Worm (Caenorhabditis elegans) whole organism, young adult: ENCODE measurements around the gene dot-1.3.
A peak's percentile ranks its signal among the peaks of the same experiment; 100 is the strongest.

Experiments used
- B0035.1 ChIP-seq: sonication (generic microtip); optimal IDR thresholded peaks from 2 replicates; lab custom pipeline; 2016; ENCODE audit warnings: missing genetic modification characterization, mild to moderate bottlenecking, missing compliant biosample characterization, missing genotype, missing genetic modification reagents
- B0261.1 ChIP-seq: sonication (generic microtip); optimal IDR thresholded peaks from 2 replicates; lab custom pipeline; 2016; ENCODE audit warnings: mild to moderate bottlenecking, missing genetic modification characterization, moderate library complexity, missing compliant biosample characterization
- C06A6.2 ChIP-seq: fragments of 200-800 bp; sonication (Bioruptor generic); conservative IDR thresholded peaks from 2 replicates; pipeline ENCODE4 v1.3.6; 2022; ENCODE audit warnings: missing genetic modification characterization, missing compliant biosample characterization
- F10E7.11 ChIP-seq: sonication (generic microtip); optimal IDR thresholded peaks from 2 replicates; lab custom pipeline; 2017; ENCODE audit warnings: mild to moderate bottlenecking, missing genetic modification characterization, moderate library complexity, missing compliant biosample characterization
- F55B11.4 ChIP-seq: sonication (generic microtip); optimal IDR thresholded peaks from 2 replicates; lab custom pipeline; 2016; ENCODE audit warnings: missing compliant biosample characterization, missing genetic modification characterization, borderline replicate concordance; ENCODE audit not compliant: insufficient read depth
- K11D2.4 ChIP-seq: fragments of 200-800 bp; sonication (Bioruptor generic); IDR thresholded peaks from 2 replicates; pipeline ENCODE4 v1.3.6; 2022; ENCODE audit warnings: missing genetic modification reagents, missing genetic modification characterization, missing compliant biosample characterization
- Y95B8A.8 ChIP-seq: fragments of 200-800 bp; sonication (Bioruptor generic); IDR thresholded peaks from 2 replicates; pipeline ENCODE4 v1.3.6; 2022; ENCODE audit warnings: missing genetic modification reagents, missing genetic modification characterization, missing compliant biosample characterization
- akir-1 ChIP-seq: fragments of 200-800 bp; sonication (Bioruptor generic); optimal IDR thresholded peaks from 2 replicates; lab custom pipeline; 2018; ENCODE audit warnings: mild to moderate bottlenecking, missing genetic modification characterization, moderate library complexity, missing compliant biosample characterization
- attf-6 ChIP-seq: fragments of 200-800 bp; sonication (Bioruptor generic); IDR thresholded peaks from 2 replicates; pipeline ENCODE4 v1.3.6; 2022; ENCODE audit warnings: missing genetic modification reagents, missing genetic modification characterization, missing compliant biosample characterization
- bed-2 ChIP-seq: fragments of 200-800 bp; sonication (Bioruptor generic); IDR thresholded peaks from 2 replicates; pipeline ENCODE4 v1.3.6; 2022; ENCODE audit warnings: missing genetic modification reagents, missing genetic modification characterization, missing compliant biosample characterization
- cebp-1 ChIP-seq, 2 experiments: fragments of 200-800 bp in 1 of 2; sonication (Bioruptor generic) in 1 of 2; sonication (generic microtip) in 1 of 2; IDR thresholded peaks in 1 of 2; optimal IDR thresholded peaks in 1 of 2; 2 replicates each; pipeline versions ENCODE4 v1.3.6 to Lab custom; 2017 to 2022; ENCODE audit warnings: missing compliant biosample characterization in 2 of 2, missing genetic modification characterization in 2 of 2, mild to moderate bottlenecking in 1 of 2, missing genetic modification reagents in 1 of 2, moderate library complexity in 1 of 2
- chd-7 ChIP-seq: sonication (generic microtip); optimal IDR thresholded peaks from 2 replicates; lab custom pipeline; 2016; ENCODE audit warnings: mild to moderate bottlenecking, missing genetic modification characterization, moderate library complexity, missing compliant biosample characterization
- hrde-1 ChIP-seq: sonication (generic microtip); optimal IDR thresholded peaks from 2 replicates; lab custom pipeline; 2016; ENCODE audit warnings: missing genetic modification characterization, mild to moderate bottlenecking, missing compliant biosample characterization, moderate library complexity, missing genotype, missing genetic modification reagents, borderline replicate concordance
- hsf-1 ChIP-seq: fragments of 200-800 bp; sonication (Bioruptor generic); IDR thresholded peaks from 2 replicates; pipeline ENCODE4 v1.3.6; 2022; ENCODE audit warnings: missing genetic modification reagents, missing genetic modification characterization, missing compliant biosample characterization
- lag-1 ChIP-seq: fragments of 200-800 bp; sonication (Bioruptor generic); IDR thresholded peaks from 2 replicates; pipeline ENCODE4 v1.3.6; 2022; ENCODE audit warnings: missing genetic modification reagents, missing genetic modification characterization, missing compliant biosample characterization
- lin-54 ChIP-seq: fragments of 200-800 bp; sonication (Bioruptor generic); optimal IDR thresholded peaks from 2 replicates; lab custom pipeline; 2018; ENCODE audit warnings: mild to moderate bottlenecking, missing genetic modification characterization, missing compliant biosample characterization
- lir-1 ChIP-seq: fragments of 200-800 bp; sonication (Bioruptor generic); conservative IDR thresholded peaks from 2 replicates; pipeline ENCODE4 v1.3.6; 2022; ENCODE audit warnings: missing genetic modification reagents, missing genetic modification characterization, missing compliant biosample characterization
- madf-3 ChIP-seq: fragments of 200-800 bp; sonication (Bioruptor generic); IDR thresholded peaks from 2 replicates; pipeline ENCODE4 v1.3.6; 2022; ENCODE audit warnings: missing genetic modification reagents, missing genetic modification characterization, missing compliant biosample characterization
- nfya-1 ChIP-seq: sonication (generic microtip); optimal IDR thresholded peaks from 2 replicates; lab custom pipeline; 2017; ENCODE audit warnings: antibody characterized with exemption, missing compliant biosample characterization, missing genetic modification characterization, borderline replicate concordance; ENCODE audit not compliant: insufficient read depth
- nhr-179 ChIP-seq: sonication (generic microtip); optimal IDR thresholded peaks from 2 replicates; lab custom pipeline; 2016; ENCODE audit warnings: mild to moderate bottlenecking, missing genetic modification characterization, missing compliant biosample characterization
- nhr-90 ChIP-seq: sonication (generic microtip); optimal IDR thresholded peaks from 2 replicates; lab custom pipeline; 2016; ENCODE audit warnings: missing genotype, mild to moderate bottlenecking, missing genetic modification characterization, missing compliant biosample characterization
- pbrm-1 ChIP-seq: fragments of 200-800 bp; sonication (Bioruptor generic); IDR thresholded peaks from 2 replicates; pipeline ENCODE4 v1.3.6; 2022; ENCODE audit warnings: missing genetic modification reagents, missing genetic modification characterization, missing compliant biosample characterization
- repo-1 ChIP-seq: sonication (generic microtip); optimal IDR thresholded peaks from 2 replicates; lab custom pipeline; 2017; ENCODE audit warnings: mild to moderate bottlenecking, missing genetic modification characterization, missing compliant biosample characterization
- rpc-1 ChIP-seq, 2 experiments: fragments of 150-350 bp in 1 of 2; sonication (generic microtip) in 1 of 2; optimal IDR thresholded peaks; 2 replicates each; lab custom pipeline; 2014 to 2018; ENCODE audit warnings: missing biosample characterization in 1 of 2, missing genetic modification characterization in 1 of 2, missing genetic modification reagents in 1 of 2, missing genotype in 1 of 2
- sdz-38 ChIP-seq: sonication (generic microtip); optimal IDR thresholded peaks from 2 replicates; lab custom pipeline; 2016; ENCODE audit warnings: missing genotype, missing genetic modification characterization, missing compliant biosample characterization
- tbp1 ChIP-seq: fragments of 200-800 bp; sonication (Bioruptor generic); optimal IDR thresholded peaks from 2 replicates; lab custom pipeline; 2018; ENCODE audit warnings: mild to moderate bottlenecking, missing genetic modification characterization, missing compliant biosample characterization
- zfh-2 ChIP-seq: fragments of 200-800 bp; sonication (Bioruptor generic); conservative IDR thresholded peaks from 2 replicates; pipeline ENCODE4 v1.3.6; 2022; ENCODE audit warnings: missing genetic modification reagents, missing genetic modification characterization, missing compliant biosample characterization
- zim-3 ChIP-seq: sonication (generic microtip); optimal IDR thresholded peaks from 2 replicates; lab custom pipeline; 2017; ENCODE audit warnings: mild to moderate bottlenecking, missing genetic modification characterization, moderate library complexity, missing compliant biosample characterization
- ztf-22 ChIP-seq: fragments of 200-800 bp; sonication (Bioruptor generic); optimal IDR thresholded peaks from 2 replicates; lab custom pipeline; 2018; ENCODE audit warnings: mild to moderate bottlenecking, missing genetic modification characterization, moderate library complexity, missing compliant biosample characterization
- ztf-26 ChIP-seq: sonication (generic microtip); optimal IDR thresholded peaks from 2 replicates; lab custom pipeline; 2017; ENCODE audit warnings: missing genetic modification characterization, missing compliant biosample characterization
- ztf-3 ChIP-seq: fragments of 200-800 bp; sonication (Bioruptor generic); optimal IDR thresholded peaks from 2 replicates; lab custom pipeline; 2018; ENCODE audit warnings: mild to moderate bottlenecking, missing genetic modification characterization, missing compliant biosample characterization

Gene dot-1.3

ce11 chrX:12315268-12315667 is 12.6 kb upstream of the dot-1.3 start, which contains the start of gene xtr-2 (continued):
- no peak for TF ChIP-seq pbrm-1 (GFP tag; lab: Robert Waterston, UW)

ce11 chrX:12314395-12314794 is 11.7 kb upstream of the dot-1.3 start:
- TF ChIP-seq hrde-1 (tag; lab: Kevin White, UChicago) (no peak), Y95B8A.8 (GFP tag; lab: Robert Waterston, UW) (no peak)

- TF ChIP-seq lir-1 (GFP tag; lab: Robert Waterston, UW) (peak; percentile 57; the same call in 1 of the 2 replicates), K11D2.4 (GFP tag; lab: Robert Waterston, UW) (peak; percentile 52; the same call in 1 of the 2 replicates), bed-2 (GFP tag; lab: Robert Waterston, UW) (peak; percentile 59; the same call in 1 of the 2 replicates), chd-7 (tag; lab: Kevin White, UChicago) (no peak), nhr-179 (no peak)
Observed at ce11 chrX:12313779-12314178, 11.1 kb upstream of the dot-1.3 start.

ce11 chrX:12308045-12308499 is 5.4 kb upstream of the dot-1.3 start, which contains the start of gene F17A2.16:
F17A2.16 (plus strand) TSS chrX:12308449.
- peak; percentile 86 for TF ChIP-seq attf-6 (GFP tag; lab: Robert Waterston, UW)

ce11 chrX:12306565-12306964 is 3.9 kb upstream of the dot-1.3 start, which contains the start of gene phf-32:
phf-32 (plus strand) TSS chrX:12306865.
- TF ChIP-seq zfh-2 (GFP tag; lab: Robert Waterston, UW) (no peak), F10E7.11 (tag; lab: Kevin White, UChicago) (no peak), rpc-1 (optimal IDR thresholded peaks at IDR 0.05; lab: Kevin White, UChicago) (no peak), rpc-1 (tag; optimal IDR thresholded peaks at IDR 0.05; lab: Kevin White, UChicago) (no peak), ztf-22 (GFP tag; lab: Kevin White, UChicago) (no peak), hsf-1 (GFP tag; lab: Robert Waterston, UW) (no peak), B0035.1 (tag; lab: Kevin White, UChicago) (no peak), lin-54 (GFP tag; lab: Kevin White, UChicago) (no peak), cebp-1 (GFP tag; IDR thresholded peaks at IDR 0.05; lab: Robert Waterston, UW) (no peak), cebp-1 (tag; optimal IDR thresholded peaks at IDR 0.05; lab: Kevin White, UChicago) (no peak), nfya-1 (tag; lab: Kevin White, UChicago) (no peak), ztf-3 (no peak), sdz-38 (tag; lab: Kevin White, UChicago) (no peak), akir-1 (GFP tag; lab: Kevin White, UChicago) (no peak), repo-1 (tag; lab: Kevin White, UChicago) (no peak), madf-3 (GFP tag; lab: Robert Waterston, UW) (no peak), ztf-26 (tag; lab: Kevin White, UChicago) (no peak), nhr-90 (tag; lab: Kevin White, UChicago) (no peak), zim-3 (tag; lab: Kevin White, UChicago) (no peak)

ce11 chrX:12304231-12304630 is 1.6 kb upstream of the dot-1.3 start:
- peak; percentile 24 for TF ChIP-seq B0261.1
- 0 out of 2 replicates have a peak, but pooled peaks have one; percentile 64 for TF ChIP-seq K11D2.4 (GFP tag; lab: Robert Waterston, UW)
- TF ChIP-seq F55B11.4 (tag; lab: Kevin White, UChicago), result no peak
- peak; percentile 34 for TF ChIP-seq rpc-1 (optimal IDR thresholded peaks at IDR 0.05; lab: Kevin White, UChicago)
- peak; percentile 68 for TF ChIP-seq rpc-1 (tag; optimal IDR thresholded peaks at IDR 0.05; lab: Kevin White, UChicago)
- TF ChIP-seq lag-1 (GFP tag; lab: Robert Waterston, UW), result peak; percentile 72; the same call in 1 of the 2 replicates
- peak; percentile 76 for TF ChIP-seq tbp1
- no peak for TF ChIP-seq C06A6.2 (GFP tag; lab: Robert Waterston, UW)
